Fruit fly (Drosophila melanogaster) whole organism, wandering third instar larva: ENCODE measurements around the gene CG5577.
A peak's percentile ranks its signal among the peaks of the same experiment; 100 is the strongest.

Experiments used
- Abd-B ChIP-seq: fragments of >200 bp; optimal IDR thresholded peaks from 2 replicates; lab custom pipeline; 2017; ENCODE audit warnings: missing biosample characterization, missing genetic modification characterization
- CrebA ChIP-seq: fragments of 200-800 bp; sonication (Bioruptor generic); optimal IDR thresholded peaks from 2 replicates; lab custom pipeline; 2016; ENCODE audit warnings: missing biosample characterization, mild to moderate bottlenecking, missing genetic modification characterization, borderline replicate concordance
- Dfd ChIP-seq: fragments of >200 bp; optimal IDR thresholded peaks from 2 replicates; lab custom pipeline; 2017; ENCODE audit warnings: missing biosample characterization, missing genetic modification characterization
- Dif ChIP-seq: fragments of 200-275, 200-300 bp; sonication (Bioruptor generic); optimal IDR thresholded peaks from 2 replicates; lab custom pipeline; 2018; ENCODE audit warnings: missing biosample characterization, missing genetic modification characterization; ENCODE audit not compliant: partially characterized antibody
- GATAd ChIP-seq: sonication (Bioruptor generic); optimal IDR thresholded peaks from 2 replicates; lab custom pipeline; 2016; ENCODE audit warnings: missing biosample characterization, missing genetic modification characterization
- HLH106 ChIP-seq: fragments of 200-800 bp; optimal IDR thresholded peaks from 3 replicates; lab custom pipeline; 2019; ENCODE audit warnings: missing biosample characterization, mild to moderate bottlenecking, missing genetic modification characterization, moderate library complexity
- Hnf4 ChIP-seq: fragments of 200-800 bp; sonication (Bioruptor generic); optimal IDR thresholded peaks from 2 replicates; lab custom pipeline; 2016; ENCODE audit warnings: missing biosample characterization, mild to moderate bottlenecking, missing genetic modification characterization
- Hr78 ChIP-seq: fragments of >200 bp; optimal IDR thresholded peaks from 2 replicates; lab custom pipeline; 2017; ENCODE audit warnings: missing biosample characterization, missing genetic modification characterization
- Hr83 ChIP-seq: fragments of 200-300 bp; sonication (Bioruptor generic); optimal IDR thresholded peaks from 2 replicates; lab custom pipeline; 2016; ENCODE audit warnings: missing biosample characterization, mild to moderate bottlenecking, missing genetic modification characterization, moderate library complexity; ENCODE audit not compliant: poor library complexity, severe bottlenecking
- Jra ChIP-seq: sonication (Bioruptor generic); optimal IDR thresholded peaks from 2 replicates; lab custom pipeline; 2016; ENCODE audit warnings: missing biosample characterization, missing genetic modification characterization
- Mio ChIP-seq: sonication (Bioruptor generic); optimal IDR thresholded peaks from 2 replicates; lab custom pipeline; 2016; ENCODE audit warnings: missing biosample characterization, missing genetic modification characterization
- Myc ChIP-seq: fragments of >200 bp; optimal IDR thresholded peaks from 2 replicates; lab custom pipeline; 2017
- N ChIP-seq: fragments of >200 bp; optimal IDR thresholded peaks from 2 replicates; lab custom pipeline; 2018; ENCODE audit warnings: missing biosample characterization, missing external identifiers, missing genetic modification characterization
- OdsH ChIP-seq: fragments of 200-800 bp; sonication (Bioruptor generic); optimal IDR thresholded peaks from 2 replicates; lab custom pipeline; 2016; ENCODE audit warnings: missing biosample characterization, mild to moderate bottlenecking, missing genetic modification characterization
- Rel ChIP-seq, 2 experiments: fragments of 200-800 bp; sonication (Bioruptor generic) in 1 of 2; optimal IDR thresholded peaks; 2 replicates in 1 of 2; 3 replicates in 1 of 2; lab custom pipeline; 2016 to 2019; ENCODE audit warnings: mild to moderate bottlenecking in 2 of 2, missing biosample characterization in 2 of 2, missing genetic modification characterization in 2 of 2, moderate library complexity in 1 of 2
- Sp1 ChIP-seq: fragments of 200-800 bp; sonication (Bioruptor generic); optimal IDR thresholded peaks from 3 replicates; lab custom pipeline; 2019; ENCODE audit warnings: missing biosample characterization, mild to moderate bottlenecking, missing genetic modification characterization, moderate library complexity
- Vsx2 ChIP-seq: fragments of 200-300, 225-300 bp; sonication (Bioruptor generic); optimal IDR thresholded peaks from 2 replicates; lab custom pipeline; 2018; ENCODE audit warnings: missing biosample characterization, missing genetic modification characterization; ENCODE audit not compliant: partially characterized antibody
- brk ChIP-seq: fragments of 200-800 bp; sonication (Bioruptor generic); optimal IDR thresholded peaks from 2 replicates; lab custom pipeline; 2016; ENCODE audit warnings: missing biosample characterization, mild to moderate bottlenecking, missing genetic modification characterization
- dmrt93B ChIP-seq: fragments of 200-800 bp; sonication (Bioruptor generic); optimal IDR thresholded peaks from 2 replicates; lab custom pipeline; 2018; ENCODE audit warnings: missing biosample characterization, mild to moderate bottlenecking, missing genetic modification characterization
- ey ChIP-seq: fragments of 200-800 bp; sonication (Bioruptor generic); optimal IDR thresholded peaks from 2 replicates; lab custom pipeline; 2016; ENCODE audit warnings: missing biosample characterization, missing genetic modification characterization
- foxo ChIP-seq, 2 experiments: fragments of 200-800 bp; sonication (Bioruptor generic); optimal IDR thresholded peaks; 2 replicates in 1 of 2; 3 replicates in 1 of 2; lab custom pipeline; 2016 to 2017; ENCODE audit warnings: missing biosample characterization in 2 of 2, missing genetic modification characterization in 2 of 2
- fru ChIP-seq: fragments of 200-800 bp; sonication (Bioruptor generic); optimal IDR thresholded peaks from 3 replicates; lab custom pipeline; 2016; ENCODE audit warnings: missing biosample characterization, mild to moderate bottlenecking, missing genetic modification characterization
- h ChIP-seq: fragments of 200-800 bp; sonication (Bioruptor generic); optimal IDR thresholded peaks from 3 replicates; lab custom pipeline; 2016; ENCODE audit warnings: missing biosample characterization, mild to moderate bottlenecking, missing genetic modification characterization
- lola ChIP-seq: fragments of >200 bp; optimal IDR thresholded peaks from 2 replicates; lab custom pipeline; 2017; ENCODE audit warnings: missing biosample characterization, missing genetic modification characterization
- pan ChIP-seq: fragments of >200 bp; optimal IDR thresholded peaks from 2 replicates; lab custom pipeline; 2017
- psq ChIP-seq: fragments of 200-800 bp; sonication (Bioruptor generic); optimal IDR thresholded peaks from 3 replicates; lab custom pipeline; 2017; ENCODE audit warnings: missing biosample characterization, mild to moderate bottlenecking, missing genetic modification characterization, moderate library complexity
- rgr ChIP-seq: fragments of 200-800 bp; sonication (Bioruptor generic); optimal IDR thresholded peaks from 3 replicates; lab custom pipeline; 2016; ENCODE audit warnings: missing biosample characterization, mild to moderate bottlenecking, missing genetic modification characterization
- sage ChIP-seq: fragments of 200-800 bp; sonication (Bioruptor generic); optimal IDR thresholded peaks from 2 replicates; lab custom pipeline; 2016; ENCODE audit warnings: missing biosample characterization, mild to moderate bottlenecking, missing genetic modification characterization
- tai ChIP-seq: sonication (Bioruptor generic); optimal IDR thresholded peaks from 2 replicates; lab custom pipeline; 2016; ENCODE audit warnings: missing biosample characterization, missing genetic modification characterization
- usp ChIP-seq: fragments of >200 bp; optimal IDR thresholded peaks from 2 replicates; lab custom pipeline; 2017; ENCODE audit warnings: missing biosample characterization, missing genetic modification characterization

The CG5577 gene

dm6 chr3L:17814036-17814435 lies 27.2 kb downstream of the CG5577 start, which contains the start of gene Cln3:
TSS of gene Cln3 (minus strand) at chr3L:17814119.
- no peak for TF ChIP-seq fru (GFP tag; lab: Kevin White, UChicago)
- TF ChIP-seq foxo (GFP tag; optimal IDR thresholded peaks at IDR 0.05; lab: Kevin White, UChicago): no peak
- TF ChIP-seq CrebA (GFP tag; lab: Kevin White, UChicago): peak; percentile 86
- no peak for TF ChIP-seq psq (GFP tag; lab: Kevin White, UChicago)
- TF ChIP-seq GATAd (GFP tag; lab: Kevin White, UChicago): no peak
- no peak for TF ChIP-seq Myc (lab: Kevin White, UChicago)
- no peak for TF ChIP-seq ey (GFP tag; lab: Kevin White, UChicago)
- no peak for TF ChIP-seq Hr83 (GFP tag; lab: Kevin White, UChicago)
- TF ChIP-seq Rel (GFP tag; optimal IDR thresholded peaks at IDR 0.05; lab: Kevin White, UChicago): peak; percentile 32
- no peak for TF ChIP-seq Rel (tag; optimal IDR thresholded peaks at IDR 0.05; lab: Kevin White, UChicago)
- TF ChIP-seq rgr (GFP tag; lab: Kevin White, UChicago): no peak
- TF ChIP-seq N (GFP tag; lab: Kevin White, UChicago): no peak
- TF ChIP-seq Hnf4 (GFP tag; lab: Kevin White, UChicago): no peak
- TF ChIP-seq Vsx2 (GFP tag; lab: Kevin White, UChicago): peak; percentile 19
- no peak for TF ChIP-seq Mio (GFP tag; lab: Kevin White, UChicago)
- no peak for TF ChIP-seq Dfd
- no peak for TF ChIP-seq Sp1 (GFP tag; lab: Kevin White, UChicago)
- TF ChIP-seq h (GFP tag; lab: Kevin White, UChicago): no peak

- TF ChIP-seq ey (GFP tag; lab: Kevin White, UChicago): no peak
- no peak for TF ChIP-seq OdsH (GFP tag; lab: Kevin White, UChicago)
- no peak for TF ChIP-seq Abd-B (GFP tag; lab: Kevin White, UChicago)
- no peak for TF ChIP-seq sage (GFP tag; lab: Kevin White, UChicago)
- no peak for TF ChIP-seq Jra (GFP tag; lab: Kevin White, UChicago)
- no peak for TF ChIP-seq Rel (GFP tag; optimal IDR thresholded peaks at IDR 0.05; lab: Kevin White, UChicago)
- no peak for TF ChIP-seq Rel (tag; optimal IDR thresholded peaks at IDR 0.05; lab: Kevin White, UChicago)
- TF ChIP-seq Hr83 (GFP tag; lab: Kevin White, UChicago): no peak
- no peak for TF ChIP-seq tai (GFP tag; lab: Kevin White, UChicago)
- no peak for TF ChIP-seq CrebA (GFP tag; lab: Kevin White, UChicago)
- no peak for TF ChIP-seq Dfd
- TF ChIP-seq usp (GFP tag; lab: Kevin White, UChicago): no peak
- TF ChIP-seq Mio (GFP tag; lab: Kevin White, UChicago): no peak
- TF ChIP-seq psq (GFP tag; lab: Kevin White, UChicago): no peak
- no peak for TF ChIP-seq dmrt93B
- no peak for TF ChIP-seq rgr (GFP tag; lab: Kevin White, UChicago)
- no peak for TF ChIP-seq Dif (GFP tag; lab: Kevin White, UChicago)
- no peak for TF ChIP-seq Vsx2 (GFP tag; lab: Kevin White, UChicago)
- no peak for TF ChIP-seq foxo (GFP tag; optimal IDR thresholded peaks at IDR 0.05; lab: Kevin White, UChicago)
- TF ChIP-seq Hr78 (GFP tag; lab: Kevin White, UChicago): no peak
- TF ChIP-seq HLH106 (tag; lab: Kevin White, UChicago): no peak
Observed at dm6 chr3L:17808597-17809213, 32.5 kb downstream of the CG5577 start, which contains the start of gene CG32191. TSS of gene CG32191 (minus strand) at chr3L:17809146.

- no peak for TF ChIP-seq pan (lab: Kevin White, UChicago)
- no peak for TF ChIP-seq Hnf4 (GFP tag; lab: Kevin White, UChicago)
- no peak for TF ChIP-seq Mio (GFP tag; lab: Kevin White, UChicago)
- no peak for TF ChIP-seq brk
Observed at dm6 chr3L:17806357-17807025, 34.7 kb downstream of the CG5577 start, which contains the start of gene CG32187. TSS of gene CG32187 (minus strand) at chr3L:17806365.

dm6 chr3L:17804511-17804910 lies 36.7 kb downstream of the CG5577 start, which contains the start of gene ais:
TSS of gene ais (minus strand) at chr3L:17804715.
- TF ChIP-seq foxo (GFP tag; optimal IDR thresholded peaks at IDR 0.05; lab: Kevin White, UChicago) (peak in 1 of 2 experiments; percentile 44), lola (no peak), Mio (GFP tag; lab: Kevin White, UChicago) (no peak), rgr (GFP tag; lab: Kevin White, UChicago) (peak; percentile 36), psq (GFP tag; lab: Kevin White, UChicago) (peak; percentile 3), usp (GFP tag; lab: Kevin White, UChicago) (no peak), h (GFP tag; lab: Kevin White, UChicago) (no peak), Myc (lab: Kevin White, UChicago) (peak; percentile 61), Abd-B (GFP tag; lab: Kevin White, UChicago) (no peak)
- TF ChIP-seq, all 38 proteins: peak for 4
